Worm (Caenorhabditis elegans) whole organism, L4 larva: Measurements from ENCODE around the gene srw-144.

Source experiments
- F37D6.2 ChIP-seq: sonication (generic microtip); optimal IDR thresholded peaks from 2 replicates; lab custom pipeline; 2016; ENCODE audit warnings: mild to moderate bottlenecking, missing genetic modification characterization, missing compliant biosample characterization
- dmd-9 ChIP-seq: fragments of 200-800 bp; sonication (Bioruptor generic); IDR thresholded peaks from 2 replicates; pipeline ENCODE4 v1.3.6; 2022; ENCODE audit warnings: missing genetic modification reagents, missing genetic modification characterization, missing compliant biosample characterization
- dpl-1 ChIP-seq: fragments of 150-350 bp; optimal IDR thresholded peaks from 2 replicates; lab custom pipeline; 2014; ENCODE audit warnings: missing biosample characterization, missing genetic modification reagents, missing genetic modification characterization
- nhr-41 ChIP-seq: fragments of 200-800 bp; sonication (Bioruptor generic); IDR thresholded peaks from 2 replicates; pipeline ENCODE4 v1.3.6; 2022; ENCODE audit warnings: missing genetic modification reagents, missing genetic modification characterization, missing compliant biosample characterization
- nhr-77 ChIP-seq: fragments of 150-350 bp; optimal IDR thresholded peaks from 2 replicates; lab custom pipeline; 2014; ENCODE audit warnings: missing biosample characterization, missing genetic modification characterization
- set-16 ChIP-seq: fragments of 200-800 bp; sonication (Bioruptor generic); IDR thresholded peaks from 2 replicates; pipeline ENCODE4 v1.3.6; 2022; ENCODE audit warnings: missing genetic modification reagents, missing genetic modification characterization, missing compliant biosample characterization
- unc-130 ChIP-seq: sonication (generic microtip); optimal IDR thresholded peaks from 2 replicates; lab custom pipeline; 2016; ENCODE audit warnings: missing genetic modification reagents, missing genetic modification characterization, missing compliant biosample characterization

DNA sequence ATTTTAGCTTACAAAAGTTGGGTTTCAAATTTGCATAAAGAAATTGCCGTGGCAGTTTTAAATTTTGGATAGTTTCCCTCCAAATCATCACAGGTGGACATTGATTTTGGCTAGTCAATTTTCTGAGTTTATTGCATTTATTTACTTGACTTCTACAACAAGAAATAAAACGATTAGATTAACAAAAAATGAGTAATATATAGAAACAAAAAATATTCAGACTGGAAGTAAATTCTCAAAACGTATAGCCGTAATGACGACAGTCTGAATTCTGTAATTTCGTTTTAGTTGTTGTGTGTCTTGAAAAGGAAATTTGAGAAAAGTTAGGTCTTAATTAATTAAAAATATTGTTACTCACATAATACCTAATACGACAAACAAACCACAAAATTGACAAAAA is 22.3 kb downstream of the srw-144 start, which contains the start of gene srw-141:
- TF ChIP-seq unc-130 (GFP tag; lab: Kevin White, UChicago) (no peak), F37D6.2 (tag; lab: Kevin White, UChicago) (no peak), set-16 (no peak), nhr-41 (GFP tag; lab: Robert Waterston, UW) (no peak), dmd-9 (GFP tag; lab: Robert Waterston, UW) (no peak), nhr-77 (tag; lab: Kevin White, UChicago) (no peak), dpl-1 (GFP tag; lab: Kevin White, UChicago) (no peak)
